Worm (Caenorhabditis elegans) whole organism, L1 larva: Measurements from ENCODE around the gene gpa-7.

ENCODE experiments used
- C16A3.4 ChIP-seq: fragments of 150-350 bp; optimal IDR thresholded peaks from 2 replicates; lab custom pipeline; 2014; ENCODE audit warnings: missing biosample characterization, missing genetic modification characterization
- aly-2 ChIP-seq: fragments of 150-350 bp; optimal IDR thresholded peaks from 2 replicates; lab custom pipeline; 2014; ENCODE audit warnings: missing biosample characterization, missing genetic modification characterization
- ceh-8 ChIP-seq: fragments of 200-800 bp; sonication (Bioruptor generic); optimal IDR thresholded peaks from 2 replicates; lab custom pipeline; 2018; ENCODE audit warnings: mild to moderate bottlenecking, missing genetic modification characterization, moderate library complexity, missing compliant biosample characterization
- ceh-90 ChIP-seq: sonication (generic microtip); optimal IDR thresholded peaks from 2 replicates; lab custom pipeline; 2016; ENCODE audit warnings: missing genetic modification characterization, missing compliant biosample characterization
- dsc-1 ChIP-seq: sonication (generic microtip); optimal IDR thresholded peaks from 2 replicates; lab custom pipeline; 2016; ENCODE audit warnings: mild to moderate bottlenecking, missing genetic modification characterization, missing compliant biosample characterization
- efl-1 ChIP-seq, 4 experiments: fragments of 150-350 bp; optimal IDR thresholded peaks in 3 of 4; peaks in 1 of 4; 1 replicate in 1 of 4; 2 replicates in 3 of 4; lab custom pipeline; 2014; ENCODE audit warnings: missing biosample characterization in 2 of 4, missing genetic modification characterization in 2 of 4, missing genetic modification reagents in 2 of 4
- egl-27 ChIP-seq, 2 experiments: fragments of 150-350 bp in 1 of 2; sonication (generic microtip); optimal IDR thresholded peaks; 3 replicates each; lab custom pipeline; 2017 to 2018; ENCODE audit warnings: missing biosample characterization in 2 of 2, missing genetic modification characterization in 2 of 2, missing genetic modification reagents in 2 of 2
- elt-2 ChIP-seq: sonication (generic microtip); optimal IDR thresholded peaks from 2 replicates; lab custom pipeline; 2016; ENCODE audit warnings: missing genetic modification characterization, mild to moderate bottlenecking, inconsistent platforms, missing compliant biosample characterization, missing genetic modification reagents
- elt-3 ChIP-seq, 6 experiments: fragments of 150-350 bp in 1 of 6; sonication (generic microtip); optimal IDR thresholded peaks; 2 replicates each; lab custom pipeline; 2017 to 2018; ENCODE audit warnings: missing biosample characterization in 6 of 6, missing genetic modification characterization in 6 of 6, inconsistent platforms in 1 of 6
- grh-1 ChIP-seq: fragments of 200-800 bp; sonication (Bioruptor generic); IDR thresholded peaks from 2 replicates; pipeline ENCODE4 v1.3.6; 2022; ENCODE audit warnings: missing genetic modification reagents, missing genetic modification characterization, missing compliant biosample characterization
- hlh-17 ChIP-seq: fragments of 200-800 bp; sonication (Bioruptor generic); optimal IDR thresholded peaks from 2 replicates; lab custom pipeline; 2018; ENCODE audit warnings: missing genetic modification characterization, mild to moderate bottlenecking, missing compliant biosample characterization, moderate library complexity, borderline replicate concordance
- hpl-2 ChIP-seq: fragments of 150-350 bp; optimal IDR thresholded peaks from 2 replicates; lab custom pipeline; 2014; ENCODE audit warnings: missing biosample characterization, missing genetic modification reagents, missing genetic modification characterization
- lin-14 ChIP-seq: fragments of 200-800 bp; sonication (Bioruptor generic); optimal IDR thresholded peaks from 2 replicates; lab custom pipeline; 2018; ENCODE audit warnings: mild to moderate bottlenecking, missing genetic modification characterization, moderate library complexity, missing compliant biosample characterization
- lir-3 ChIP-seq: sonication (generic microtip); optimal IDR thresholded peaks from 2 replicates; lab custom pipeline; 2016; ENCODE audit warnings: mild to moderate bottlenecking, missing genetic modification characterization, moderate library complexity, missing compliant biosample characterization; ENCODE audit not compliant: poor library complexity
- lsy-2 ChIP-seq, 2 experiments: fragments of 150-350 bp; optimal IDR thresholded peaks; 2 replicates each; lab custom pipeline; 2014; ENCODE audit warnings: missing biosample characterization in 2 of 2, missing genetic modification characterization in 2 of 2
- nhr-12 ChIP-seq: sonication (generic microtip); optimal IDR thresholded peaks from 2 replicates; lab custom pipeline; 2017; ENCODE audit warnings: missing biosample characterization, missing genetic modification characterization
- nhr-28 ChIP-seq: fragments of 150-350 bp; optimal IDR thresholded peaks from 2 replicates; lab custom pipeline; 2014; ENCODE audit warnings: missing biosample characterization, missing genetic modification characterization
- nhr-47 ChIP-seq: sonication (generic microtip); optimal IDR thresholded peaks from 2 replicates; lab custom pipeline; 2016; ENCODE audit warnings: mild to moderate bottlenecking, missing genetic modification characterization, moderate library complexity, missing compliant biosample characterization
- nhr-71 ChIP-seq: sonication (generic microtip); optimal IDR thresholded peaks from 2 replicates; lab custom pipeline; 2016; ENCODE audit warnings: mild to moderate bottlenecking, missing genetic modification characterization, moderate library complexity, missing compliant biosample characterization
- nhr-76 ChIP-seq: sonication (generic microtip); optimal IDR thresholded peaks from 2 replicates; lab custom pipeline; 2017; ENCODE audit warnings: missing biosample characterization, missing genetic modification characterization
- nhr-77 ChIP-seq: fragments of 150-350 bp; optimal IDR thresholded peaks from 2 replicates; lab custom pipeline; 2014; ENCODE audit warnings: missing biosample characterization, missing genetic modification characterization
- nhr-84 ChIP-seq: sonication (generic microtip); optimal IDR thresholded peaks from 2 replicates; lab custom pipeline; 2017; ENCODE audit warnings: missing biosample characterization, missing genetic modification characterization
- nhr-85 ChIP-seq: sonication (generic microtip); peaks from one replicate; lab custom pipeline; 2016; ENCODE audit warnings: missing genetic modification characterization, inconsistent platforms, missing compliant biosample characterization
- pqm-1 ChIP-seq: sonication (generic microtip); optimal IDR thresholded peaks from 3 replicates; lab custom pipeline; 2017; ENCODE audit warnings: missing biosample characterization, missing genetic modification characterization
- sox-4 ChIP-seq: sonication (generic microtip); optimal IDR thresholded peaks from 2 replicates; lab custom pipeline; 2016; ENCODE audit warnings: missing genetic modification characterization, missing compliant biosample characterization
- sptf-1 ChIP-seq: fragments of 150-350 bp; optimal IDR thresholded peaks from 2 replicates; lab custom pipeline; 2014; ENCODE audit warnings: missing biosample characterization, missing genetic modification characterization
- sup-37 ChIP-seq: fragments of 200-800 bp; sonication (Bioruptor generic); optimal IDR thresholded peaks from 2 replicates; lab custom pipeline; 2018; ENCODE audit warnings: mild to moderate bottlenecking, missing genetic modification characterization, missing compliant biosample characterization
- unc-62 ChIP-seq: fragments of 150-350 bp; optimal IDR thresholded peaks from 2 replicates; lab custom pipeline; 2014; ENCODE audit warnings: missing biosample characterization, missing genetic modification reagents, missing genetic modification characterization
- unc-86 ChIP-seq: sonication (generic microtip); optimal IDR thresholded peaks from 2 replicates; lab custom pipeline; 2016; ENCODE audit warnings: missing genetic modification characterization, missing compliant biosample characterization
- vab-15 ChIP-seq: sonication (generic microtip); optimal IDR thresholded peaks from 2 replicates; lab custom pipeline; 2017; ENCODE audit warnings: missing genotype, mild to moderate bottlenecking, missing genetic modification characterization, missing compliant biosample characterization
- xbp-1 ChIP-seq: sonication (generic microtip); optimal IDR thresholded peaks from 2 replicates; lab custom pipeline; 2016; ENCODE audit warnings: missing genetic modification characterization, missing compliant biosample characterization
- zip-4 ChIP-seq: fragments of 200-800 bp; sonication (Bioruptor generic); optimal IDR thresholded peaks from 2 replicates; lab custom pipeline; 2018; ENCODE audit warnings: mild to moderate bottlenecking, missing genetic modification characterization, moderate library complexity, missing compliant biosample characterization
- ztf-11 ChIP-seq, 2 experiments: sonication (generic microtip); optimal IDR thresholded peaks; 2 replicates each; lab custom pipeline; 2016 to 2017; ENCODE audit warnings: missing genetic modification characterization in 2 of 2, missing biosample characterization in 1 of 2, missing compliant biosample characterization in 1 of 2

Gene gpa-7

ce11 chrIV:10425129-10425528, 21.3 kb downstream of the gpa-7 start (continued):
- TF ChIP-seq unc-86 (no peak), lsy-2 (tag; optimal IDR thresholded peaks at IDR 0.05; lab: Kevin White, UChicago) (peak; percentile 19 to 61), ceh-8 (GFP tag; lab: Kevin White, UChicago) (no peak), nhr-76 (tag; lab: Kevin White, UChicago) (no peak), ztf-11 (tag; optimal IDR thresholded peaks at IDR 0.05; lab: Kevin White, UChicago) (peak in 1 of 2 experiments; percentile 24), zip-4 (GFP tag; lab: Kevin White, UChicago) (no peak), dsc-1 (tag; lab: Kevin White, UChicago) (no peak), ceh-90 (tag; lab: Kevin White, UChicago) (no peak), nhr-85 (tag; lab: Kevin White, UChicago) (no peak), nhr-71 (peak; percentile 24), C16A3.4 (tag; lab: Kevin White, UChicago) (no peak), xbp-1 (tag; lab: Kevin White, UChicago) (peak; percentile 4)
- TF ChIP-seq, all 84 proteins: peak for 17

- TF ChIP-seq ceh-8 (GFP tag; lab: Kevin White, UChicago) (peak; percentile 91), lin-14 (peak; percentile 12), egl-27 (tag; optimal IDR thresholded peaks at IDR 0.05; lab: Kevin White, UChicago) (no peak), elt-2 (tag; lab: Kevin White, UChicago) (peak; percentile 6), sox-4 (tag; lab: Kevin White, UChicago) (no peak)
Observed at ce11 chrIV:10429129-10429528, 25.3 kb downstream of the gpa-7 start, which contains the start of gene F13B12.2. Gene F13B12.2 (minus strand): TSS chrIV:10429130.

DNA sequence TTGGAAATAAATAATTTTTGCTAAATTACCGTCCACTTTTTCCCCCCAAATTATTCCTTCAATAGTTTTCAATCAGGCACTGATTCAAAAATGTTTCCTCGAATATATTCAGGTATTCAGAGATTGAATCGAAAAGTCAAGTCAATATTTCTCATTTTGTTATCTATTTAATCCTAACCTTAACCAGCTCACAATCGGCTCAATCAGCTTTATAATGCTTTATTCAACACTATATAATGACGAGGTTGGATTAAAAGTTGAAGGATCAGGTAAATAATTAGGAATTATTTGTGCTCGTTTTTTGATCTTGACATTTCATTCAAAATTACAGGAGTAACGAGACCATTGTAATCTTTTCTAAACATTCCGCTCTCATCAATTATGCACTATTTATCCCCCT, 26.7 kb downstream of the gpa-7 start:
- TF ChIP-seq sox-4 (tag; lab: Kevin White, UChicago) (peak; percentile 65), nhr-71 (no peak), vab-15 (tag; lab: Kevin White, UChicago) (no peak), ceh-90 (tag; lab: Kevin White, UChicago) (no peak), dsc-1 (tag; lab: Kevin White, UChicago) (peak; percentile 64)
- TF ChIP-seq, all 84 proteins: peak for 2

- no peak for TF ChIP-seq nhr-28 (tag; lab: Kevin White, UChicago)
Observed at ce11 chrIV:10436401-10436800, 32.6 kb downstream of the gpa-7 start, which contains the start of gene ins-1. Gene ins-1 (plus strand): TSS chrIV:10436701.

DNA sequence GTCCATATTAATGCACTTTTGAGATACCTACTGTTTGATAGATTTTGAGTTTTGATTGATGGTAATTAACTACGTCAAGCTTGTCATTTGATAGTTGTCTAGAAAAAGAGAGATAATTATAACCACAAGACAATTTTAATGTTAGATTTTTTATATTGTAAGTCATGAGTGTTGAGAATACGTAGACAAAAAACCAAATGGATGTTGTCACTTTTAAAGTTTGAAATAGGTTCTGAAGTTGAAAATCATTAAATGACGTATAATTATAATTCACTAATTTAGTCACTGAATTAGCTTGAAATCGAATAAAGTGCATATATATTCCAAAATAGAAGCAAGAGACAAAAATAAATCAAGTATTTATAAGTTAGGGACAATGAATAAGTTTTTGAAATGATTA, 33.3 kb downstream of the gpa-7 start:
- no peak for TF ChIP-seq hlh-17 (GFP tag; lab: Kevin White, UChicago)
- TF ChIP-seq nhr-71 = peak; percentile 44
- peak; percentile 92 for TF ChIP-seq ceh-8 (GFP tag; lab: Kevin White, UChicago)

- TF ChIP-seq lin-14 = peak; percentile 1
- no peak for TF ChIP-seq sptf-1 (tag; lab: Kevin White, UChicago)
- TF ChIP-seq elt-3 (tag; optimal IDR thresholded peaks at IDR 0.05; lab: Kevin White, UChicago) = no peak
- TF ChIP-seq elt-2 (tag; lab: Kevin White, UChicago) = peak; percentile 62
- peak; percentile 53 for TF ChIP-seq pqm-1 (tag; lab: Kevin White, UChicago)
Observed at ce11 chrIV:10438901-10439300, 35.1 kb downstream of the gpa-7 start, which contains the start of gene F13B12.3. Gene F13B12.3 (plus strand): TSS chrIV:10439123.

- no peak for TF ChIP-seq xbp-1 (tag; lab: Kevin White, UChicago)
- no peak for TF ChIP-seq aly-2 (tag; lab: Kevin White, UChicago)
- no peak for TF ChIP-seq nhr-12
- TF ChIP-seq efl-1 (optimal IDR thresholded peaks at IDR 0.05; lab: Kevin White, UChicago) = no peak
- peak in 1 of 2 experiments; percentile 71 for TF ChIP-seq efl-1 (GFP tag; optimal IDR thresholded peaks at IDR 0.05 in 1 of 2; lab: Kevin White, UChicago)
- TF ChIP-seq, all 84 proteins: peak for 1
Observed at ce11 chrIV:10442904-10443303, 39.1 kb downstream of the gpa-7 start.

DNA sequence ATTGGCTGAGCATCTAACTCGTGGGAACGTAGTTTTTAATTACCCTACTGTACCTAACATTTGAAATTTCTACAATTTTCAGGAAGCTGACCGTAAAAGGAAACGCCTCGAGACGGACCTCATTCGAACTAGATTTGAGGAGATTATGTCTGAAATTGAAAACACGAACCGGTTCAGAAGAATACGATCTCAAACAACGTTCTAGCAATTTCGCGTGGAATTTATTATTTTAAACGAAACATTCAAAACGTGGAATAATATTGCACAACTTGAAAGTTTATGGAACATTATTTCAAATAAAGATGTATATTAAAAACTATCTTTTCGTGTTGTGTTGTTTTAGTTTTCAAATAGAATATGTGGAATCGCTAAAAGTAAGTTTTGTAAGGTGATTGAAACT, 39.7 kb downstream of the gpa-7 start, which contains the start of gene F13B12.7:
Gene F13B12.7, plus strand, starts transcription at position 301 of the 400 bp plus-strand sequence.
- TF ChIP-seq lin-14 (no peak), unc-62 (GFP tag; lab: Kevin White, UChicago) (no peak), lsy-2 (tag; optimal IDR thresholded peaks at IDR 0.05; lab: Kevin White, UChicago) (no peak), sup-37 (GFP tag; lab: Kevin White, UChicago) (no peak), grh-1 (GFP tag; lab: Robert Waterston, UW) (no peak), nhr-84 (tag; lab: Kevin White, UChicago) (no peak), hpl-2 (no peak), nhr-47 (tag; lab: Kevin White, UChicago) (no peak), efl-1 (optimal IDR thresholded peaks at IDR 0.05; lab: Kevin White, UChicago) (no peak), efl-1 (GFP tag; optimal IDR thresholded peaks at IDR 0.05 in 1 of 2; lab: Kevin White, UChicago) (no peak), C16A3.4 (tag; lab: Kevin White, UChicago) (no peak), vab-15 (tag; lab: Kevin White, UChicago) (no peak), nhr-28 (tag; lab: Kevin White, UChicago) (no peak), nhr-77 (tag; lab: Kevin White, UChicago) (no peak), lir-3 (tag; lab: Kevin White, UChicago) (no peak), elt-3 (tag; optimal IDR thresholded peaks at IDR 0.05; lab: Kevin White, UChicago) (no peak)
